Worm (Caenorhabditis elegans) whole organism, L1 larva: ENCODE data around the gene C33D9.13.

Source experiments
- C04F5.9 ChIP-seq: sonication (generic microtip); optimal IDR thresholded peaks from 2 replicates; lab custom pipeline; 2016; ENCODE audit warnings: missing genetic modification characterization, missing compliant biosample characterization
- C16A3.4 ChIP-seq: fragments of 150-350 bp; optimal IDR thresholded peaks from 2 replicates; lab custom pipeline; 2014; ENCODE audit warnings: missing biosample characterization, missing genetic modification characterization
- F16B12.6 ChIP-seq: fragments of 150-350 bp; optimal IDR thresholded peaks from 2 replicates; lab custom pipeline; 2014; ENCODE audit warnings: missing biosample characterization, missing genetic modification characterization
- ama-1 ChIP-seq: fragments of 150-350 bp; optimal IDR thresholded peaks from 2 replicates; lab custom pipeline; 2014
- blmp-1 ChIP-seq: fragments of 150-350 bp; optimal IDR thresholded peaks from 2 replicates; lab custom pipeline; 2014; ENCODE audit warnings: missing biosample characterization, missing genetic modification characterization
- ceh-63 ChIP-seq: fragments of 200-800 bp; sonication (Bioruptor generic); optimal IDR thresholded peaks from 2 replicates; lab custom pipeline; 2018; ENCODE audit warnings: mild to moderate bottlenecking, missing genetic modification characterization, missing compliant biosample characterization
- ceh-82 ChIP-seq, 3 experiments: fragments of 150-350 bp in 1 of 3; sonication (generic microtip) in 2 of 3; optimal IDR thresholded peaks; 2 replicates each; lab custom pipeline; 2014 to 2017; ENCODE audit warnings: missing biosample characterization in 3 of 3, missing genetic modification characterization in 3 of 3
- dpl-1 ChIP-seq, 3 experiments: fragments of 150-350 bp in 2 of 3; sonication (generic microtip) in 1 of 3; optimal IDR thresholded peaks; 2 replicates each; lab custom pipeline; 2014 to 2017; ENCODE audit warnings: missing biosample characterization in 3 of 3, missing genetic modification characterization in 3 of 3, missing genetic modification reagents in 3 of 3
- dsc-1 ChIP-seq: sonication (generic microtip); optimal IDR thresholded peaks from 2 replicates; lab custom pipeline; 2016; ENCODE audit warnings: mild to moderate bottlenecking, missing genetic modification characterization, missing compliant biosample characterization
- efl-1 ChIP-seq, 4 experiments: fragments of 150-350 bp; optimal IDR thresholded peaks in 3 of 4; peaks in 1 of 4; 1 replicate in 1 of 4; 2 replicates in 3 of 4; lab custom pipeline; 2014; ENCODE audit warnings: missing biosample characterization in 2 of 4, missing genetic modification characterization in 2 of 4, missing genetic modification reagents in 2 of 4
- egl-13 ChIP-seq: sonication (generic microtip); optimal IDR thresholded peaks from 2 replicates; lab custom pipeline; 2016; ENCODE audit warnings: missing genotype, missing genetic modification reagents, missing genetic modification characterization, missing compliant biosample characterization
- egl-27 ChIP-seq, 2 experiments: fragments of 150-350 bp in 1 of 2; sonication (generic microtip); optimal IDR thresholded peaks; 3 replicates each; lab custom pipeline; 2017 to 2018; ENCODE audit warnings: missing biosample characterization in 2 of 2, missing genetic modification characterization in 2 of 2, missing genetic modification reagents in 2 of 2
- elt-2 ChIP-seq: sonication (generic microtip); optimal IDR thresholded peaks from 2 replicates; lab custom pipeline; 2016; ENCODE audit warnings: missing genetic modification characterization, mild to moderate bottlenecking, inconsistent platforms, missing compliant biosample characterization, missing genetic modification reagents
- elt-3 ChIP-seq, 6 experiments: fragments of 150-350 bp in 1 of 6; sonication (generic microtip); optimal IDR thresholded peaks; 2 replicates each; lab custom pipeline; 2017 to 2018; ENCODE audit warnings: missing biosample characterization in 6 of 6, missing genetic modification characterization in 6 of 6, inconsistent platforms in 1 of 6
- fkh-8 ChIP-seq: sonication (generic microtip); optimal IDR thresholded peaks from 2 replicates; lab custom pipeline; 2016; ENCODE audit warnings: mild to moderate bottlenecking, missing genetic modification characterization, missing compliant biosample characterization
- grh-1 ChIP-seq: fragments of 200-800 bp; sonication (Bioruptor generic); IDR thresholded peaks from 2 replicates; pipeline ENCODE4 v1.3.6; 2022; ENCODE audit warnings: missing genetic modification reagents, missing genetic modification characterization, missing compliant biosample characterization
- lin-14 ChIP-seq: fragments of 200-800 bp; sonication (Bioruptor generic); optimal IDR thresholded peaks from 2 replicates; lab custom pipeline; 2018; ENCODE audit warnings: mild to moderate bottlenecking, missing genetic modification characterization, moderate library complexity, missing compliant biosample characterization
- lin-35 ChIP-seq, 2 experiments: fragments of 150-350 bp; optimal IDR thresholded peaks; 2 replicates each; lab custom pipeline; 2014; ENCODE audit warnings: missing biosample characterization in 2 of 2, missing genetic modification characterization in 2 of 2, missing genetic modification reagents in 2 of 2
- lin-39 ChIP-seq: fragments of 150-350 bp; optimal IDR thresholded peaks from 2 replicates; lab custom pipeline; 2014; ENCODE audit warnings: missing biosample characterization, missing genetic modification reagents, missing genetic modification characterization
- lsy-2 ChIP-seq, 2 experiments: fragments of 150-350 bp; optimal IDR thresholded peaks; 2 replicates each; lab custom pipeline; 2014; ENCODE audit warnings: missing biosample characterization in 2 of 2, missing genetic modification characterization in 2 of 2
- mdl-1 ChIP-seq, 2 experiments: fragments of 150-350 bp; optimal IDR thresholded peaks; 2 replicates each; lab custom pipeline; 2014 to 2017; ENCODE audit warnings: missing biosample characterization in 2 of 2, missing genetic modification characterization in 2 of 2, inconsistent platforms in 1 of 2
- nhr-12 ChIP-seq: sonication (generic microtip); optimal IDR thresholded peaks from 2 replicates; lab custom pipeline; 2017; ENCODE audit warnings: missing biosample characterization, missing genetic modification characterization
- nhr-20 ChIP-seq: sonication (generic microtip); optimal IDR thresholded peaks from 2 replicates; lab custom pipeline; 2016; ENCODE audit warnings: mild to moderate bottlenecking, missing genetic modification characterization, missing compliant biosample characterization
- nhr-47 ChIP-seq: sonication (generic microtip); optimal IDR thresholded peaks from 2 replicates; lab custom pipeline; 2016; ENCODE audit warnings: mild to moderate bottlenecking, missing genetic modification characterization, moderate library complexity, missing compliant biosample characterization
- nhr-71 ChIP-seq: sonication (generic microtip); optimal IDR thresholded peaks from 2 replicates; lab custom pipeline; 2016; ENCODE audit warnings: mild to moderate bottlenecking, missing genetic modification characterization, moderate library complexity, missing compliant biosample characterization
- nhr-76 ChIP-seq: sonication (generic microtip); optimal IDR thresholded peaks from 2 replicates; lab custom pipeline; 2017; ENCODE audit warnings: missing biosample characterization, missing genetic modification characterization
- nhr-77 ChIP-seq: fragments of 150-350 bp; optimal IDR thresholded peaks from 2 replicates; lab custom pipeline; 2014; ENCODE audit warnings: missing biosample characterization, missing genetic modification characterization
- nhr-84 ChIP-seq: sonication (generic microtip); optimal IDR thresholded peaks from 2 replicates; lab custom pipeline; 2017; ENCODE audit warnings: missing biosample characterization, missing genetic modification characterization
- nhr-85 ChIP-seq: sonication (generic microtip); peaks from one replicate; lab custom pipeline; 2016; ENCODE audit warnings: missing genetic modification characterization, inconsistent platforms, missing compliant biosample characterization
- pag-3 ChIP-seq: sonication (generic microtip); optimal IDR thresholded peaks from 2 replicates; lab custom pipeline; 2017; ENCODE audit warnings: missing genetic modification characterization, mild to moderate bottlenecking, missing compliant biosample characterization, antibody characterized with exemption, borderline replicate concordance; ENCODE audit not compliant: insufficient read depth
- pax-3 ChIP-seq: fragments of 200-800 bp; sonication (Bioruptor generic); optimal IDR thresholded peaks from 2 replicates; lab custom pipeline; 2018; ENCODE audit warnings: mild to moderate bottlenecking, missing genetic modification characterization, moderate library complexity, missing compliant biosample characterization
- pqm-1 ChIP-seq: sonication (generic microtip); optimal IDR thresholded peaks from 3 replicates; lab custom pipeline; 2017; ENCODE audit warnings: missing biosample characterization, missing genetic modification characterization
- rnt-1 ChIP-seq: sonication (generic microtip); optimal IDR thresholded peaks from 2 replicates; lab custom pipeline; 2016; ENCODE audit warnings: mild to moderate bottlenecking, missing genetic modification characterization, moderate library complexity, missing compliant biosample characterization
- skn-1 ChIP-seq: fragments of 150-350 bp; optimal IDR thresholded peaks from 2 replicates; lab custom pipeline; 2014; ENCODE audit warnings: missing biosample characterization, missing genetic modification characterization
- snpc-4 ChIP-seq: fragments of 150-350 bp; optimal IDR thresholded peaks from 2 replicates; lab custom pipeline; 2014; ENCODE audit warnings: missing biosample characterization, missing genetic modification characterization
- snu-23 ChIP-seq: sonication (generic microtip); optimal IDR thresholded peaks from 2 replicates; lab custom pipeline; 2016; ENCODE audit warnings: missing genetic modification characterization, missing compliant biosample characterization
- sox-4 ChIP-seq: sonication (generic microtip); optimal IDR thresholded peaks from 2 replicates; lab custom pipeline; 2016; ENCODE audit warnings: missing genetic modification characterization, missing compliant biosample characterization
- swsn-7 ChIP-seq: sonication (generic microtip); optimal IDR thresholded peaks from 2 replicates; lab custom pipeline; 2016; ENCODE audit warnings: missing genetic modification characterization, missing compliant biosample characterization
- tbx-2 ChIP-seq: sonication (generic microtip); optimal IDR thresholded peaks from 2 replicates; lab custom pipeline; 2016; ENCODE audit warnings: missing genetic modification characterization, missing compliant biosample characterization
- unc-130 ChIP-seq: fragments of 150-350 bp; optimal IDR thresholded peaks from 2 replicates; lab custom pipeline; 2017; ENCODE audit warnings: missing biosample characterization, missing genetic modification characterization, inconsistent platforms
- unc-86 ChIP-seq: sonication (generic microtip); optimal IDR thresholded peaks from 2 replicates; lab custom pipeline; 2016; ENCODE audit warnings: missing genetic modification characterization, missing compliant biosample characterization
- vab-15 ChIP-seq: sonication (generic microtip); optimal IDR thresholded peaks from 2 replicates; lab custom pipeline; 2017; ENCODE audit warnings: missing genotype, mild to moderate bottlenecking, missing genetic modification characterization, missing compliant biosample characterization
- xbp-1 ChIP-seq: sonication (generic microtip); optimal IDR thresholded peaks from 2 replicates; lab custom pipeline; 2016; ENCODE audit warnings: missing genetic modification characterization, missing compliant biosample characterization

Gene C33D9.13

ce11 chrIV:8830591-8830990 lies 45.5 kb upstream of the C33D9.13 start, which contains the start of gene T28C6.8 (continued):
- TF ChIP-seq nhr-77 (tag; lab: Kevin White, UChicago), result peak; percentile 17
- no peak for TF ChIP-seq egl-13 (tag; lab: Kevin White, UChicago)
- no peak for TF ChIP-seq pqm-1
- TF ChIP-seq unc-130 (tag; lab: Kevin White, UChicago), result peak; percentile 32
- TF ChIP-seq grh-1 (GFP tag; lab: Robert Waterston, UW), result peak; percentile 32; the same call in 1 of the 2 replicates
- no peak for TF ChIP-seq nhr-76 (tag; lab: Kevin White, UChicago)
- TF ChIP-seq unc-86 (tag; lab: Kevin White, UChicago), result no peak
- peak in 1 of 2 experiments; percentile 18 for TF ChIP-seq egl-27 (tag; optimal IDR thresholded peaks at IDR 0.05; lab: Kevin White, UChicago)
- TF ChIP-seq sox-4 (tag; lab: Kevin White, UChicago), result peak; percentile 4
- peak; percentile 63 for TF ChIP-seq nhr-71 (tag; lab: Kevin White, UChicago)
- no peak for TF ChIP-seq snpc-4
- TF ChIP-seq ama-1 (lab: Kevin White, UChicago), result no peak
- no peak for TF ChIP-seq tbx-2 (tag; lab: Kevin White, UChicago)
- TF ChIP-seq pax-3 (tag; lab: Kevin White, UChicago), result no peak
- TF ChIP-seq elt-2 (tag; lab: Kevin White, UChicago), result no peak
- peak; percentile 33 for TF ChIP-seq fkh-8 (tag; lab: Kevin White, UChicago)
- TF ChIP-seq nhr-84 (tag; lab: Kevin White, UChicago), result no peak
- no peak for TF ChIP-seq ceh-63 (GFP tag; lab: Kevin White, UChicago)
- TF ChIP-seq snu-23 (GFP tag; lab: Kevin White, UChicago), result peak; percentile 59
- peak in 4 of 6 experiments; percentile 12 to 64 (median 52) for TF ChIP-seq elt-3 (tag; optimal IDR thresholded peaks at IDR 0.05; lab: Kevin White, UChicago)
- peak; percentile 8 to 49 for TF ChIP-seq lsy-2 (tag; optimal IDR thresholded peaks at IDR 0.05; lab: Kevin White, UChicago)
- TF ChIP-seq F16B12.6 (tag; lab: Kevin White, UChicago), result no peak

ce11 chrIV:8827500-8827899 lies 42.4 kb upstream of the C33D9.13 start, which contains the start of gene T28C6.7:
Gene T28C6.7 (plus strand): TSS chrIV:8827800.
- TF ChIP-seq dsc-1 (tag; lab: Kevin White, UChicago), result no peak
- TF ChIP-seq nhr-12 (tag; lab: Kevin White, UChicago), result no peak
- TF ChIP-seq pag-3, result no peak
- no peak for TF ChIP-seq elt-2 (tag; lab: Kevin White, UChicago)
- no peak for TF ChIP-seq lin-39 (tag; lab: Kevin White, UChicago)
- TF ChIP-seq grh-1 (GFP tag; lab: Robert Waterston, UW), result no peak
- TF ChIP-seq lsy-2 (tag; optimal IDR thresholded peaks at IDR 0.05; lab: Kevin White, UChicago), result no peak

ce11 chrIV:8826606-8827000 lies 41.5 kb upstream of the C33D9.13 start:
- TF ChIP-seq nhr-47 (tag; lab: Kevin White, UChicago) (peak; percentile 9), nhr-71 (tag; lab: Kevin White, UChicago) (peak; percentile 50), nhr-20 (peak; percentile 44), dsc-1 (tag; lab: Kevin White, UChicago) (peak; percentile 13), C16A3.4 (tag; lab: Kevin White, UChicago) (peak; percentile 19), lin-14 (GFP tag; lab: Kevin White, UChicago) (peak; percentile 54), dpl-1 (GFP tag; optimal IDR thresholded peaks at IDR 0.05; lab: Kevin White, UChicago) (peak in 2 of 3 experiments; percentile 56), mdl-1 (tag; optimal IDR thresholded peaks at IDR 0.05; lab: Kevin White, UChicago) (no peak), pag-3 (no peak), elt-3 (tag; optimal IDR thresholded peaks at IDR 0.05; lab: Kevin White, UChicago) (peak in 1 of 6 experiments; percentile 39), vab-15 (tag; lab: Kevin White, UChicago) (no peak), snu-23 (GFP tag; lab: Kevin White, UChicago) (peak; percentile 51), tbx-2 (tag; lab: Kevin White, UChicago) (peak; percentile 53), rnt-1 (peak; percentile 50), lsy-2 (tag; optimal IDR thresholded peaks at IDR 0.05; lab: Kevin White, UChicago) (peak in 1 of 2 experiments; percentile 57), xbp-1 (tag; lab: Kevin White, UChicago) (peak; percentile 77), lin-35 (GFP tag; optimal IDR thresholded peaks at IDR 0.05; lab: Kevin White, UChicago) (peak; percentile 32 to 69), skn-1 (no peak), blmp-1 (tag; lab: Kevin White, UChicago) (peak; percentile 93), nhr-85 (tag; lab: Kevin White, UChicago) (peak; percentile 5), swsn-7 (tag; lab: Kevin White, UChicago) (peak; percentile 16), C04F5.9 (tag; lab: Kevin White, UChicago) (no peak), efl-1 (optimal IDR thresholded peaks at IDR 0.05; lab: Kevin White, UChicago) (peak; percentile 53 to 56), efl-1 (GFP tag; optimal IDR thresholded peaks at IDR 0.05 in 1 of 2; lab: Kevin White, UChicago) (peak in 1 of 2 experiments; percentile 94), ceh-82 (tag; optimal IDR thresholded peaks at IDR 0.05; lab: Kevin White, UChicago) (peak in 1 of 3 experiments; percentile 11)
